Worm (Caenorhabditis elegans): ENCODE data around the gene R155.5.
A peak's percentile ranks its signal among the peaks of the same experiment; 100 is the strongest.

Gene R155.5

ce11 chrIII:1932018-1932417, 38.3 kb downstream of the R155.5 start:
- TF ChIP-seq ham-2 (GFP tag; optimal IDR thresholded peaks at IDR 0.05) = no peak
- no peak for TF ChIP-seq cnd-1 (tag; optimal IDR thresholded peaks at IDR 0.05)
- no peak for TF ChIP-seq nhr-2 (tag; optimal IDR thresholded peaks at IDR 0.05)
- TF ChIP-seq snpc-4 (tag; optimal IDR thresholded peaks at IDR 0.05) = no peak
- no peak for TF ChIP-seq lin-32 (GFP tag; optimal IDR thresholded peaks at IDR 0.05)

DNA sequence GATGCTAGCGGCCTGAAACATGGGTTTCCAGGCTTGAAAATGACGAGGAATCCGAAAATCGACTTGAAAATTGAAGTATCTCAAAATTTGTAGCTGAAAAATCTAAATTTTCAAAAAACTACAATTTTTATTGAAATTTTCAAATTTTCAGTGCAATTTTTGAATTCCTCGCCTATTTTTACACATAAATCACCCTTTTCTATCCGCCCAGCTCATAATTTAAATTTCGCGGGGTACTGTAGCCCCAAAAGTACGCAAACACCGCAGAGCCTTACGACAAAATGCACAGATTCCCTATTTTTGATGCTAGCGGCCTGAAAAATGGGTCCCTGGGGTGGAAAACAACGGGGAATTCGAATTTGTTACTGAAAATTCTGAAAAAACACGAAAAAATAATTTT, 38.8 kb downstream of the R155.5 start:
- TF ChIP-seq mab-5 (tag; optimal IDR thresholded peaks at IDR 0.05) (no peak), lsy-2 (tag; optimal IDR thresholded peaks at IDR 0.05) (peak; percentile 12)

DNA sequence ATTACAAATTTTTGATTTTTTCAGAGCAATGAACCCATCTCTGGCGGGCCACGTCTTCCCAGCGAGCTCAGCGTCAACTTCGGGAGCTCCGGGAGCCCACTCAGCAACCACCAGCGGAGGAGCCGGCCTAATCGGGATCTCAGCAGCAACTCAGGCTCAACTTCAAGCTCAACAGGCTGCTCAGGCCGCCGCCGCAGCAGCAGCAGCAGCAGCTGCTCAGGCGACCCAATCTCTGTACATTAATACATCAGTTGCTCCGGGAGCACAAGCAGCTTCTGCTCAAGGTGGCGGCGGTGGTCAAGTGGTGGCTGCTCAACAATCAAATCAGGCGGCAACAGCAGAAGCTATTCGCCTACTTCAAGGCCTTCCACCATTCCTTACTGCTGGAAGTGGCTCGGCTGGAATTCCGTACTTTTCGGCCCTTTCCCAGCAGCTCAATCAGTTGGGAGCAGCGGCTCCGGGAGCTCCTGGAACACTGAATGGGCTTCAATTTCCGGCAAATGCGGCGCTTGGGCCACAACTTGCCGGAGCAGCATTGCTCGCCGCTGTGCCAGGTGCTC, 39.5 kb downstream of the R155.5 start:
- no peak for TF ChIP-seq lsy-2 (tag; optimal IDR thresholded peaks at IDR 0.05)
- TF ChIP-seq flh-1 (GFP tag; optimal IDR thresholded peaks at IDR 0.05) = no peak
- TF ChIP-seq pha-4 (tag; optimal IDR thresholded peaks at IDR 0.05) = no peak
- no peak for TF ChIP-seq ham-2 (GFP tag; optimal IDR thresholded peaks at IDR 0.05)
- TF ChIP-seq drap-1 (GFP tag; optimal IDR thresholded peaks at IDR 0.05) = no peak
- TF ChIP-seq lin-13 (tag; optimal IDR thresholded peaks at IDR 0.05) = no peak
- no peak for TF ChIP-seq nhr-28 (tag; optimal IDR thresholded peaks at IDR 0.05)
- TF ChIP-seq mls-2 (tag; optimal IDR thresholded peaks at IDR 0.05) = no peak
- no peak for TF ChIP-seq ztf-11 (tag; optimal IDR thresholded peaks at IDR 0.05)
- no peak for TF ChIP-seq lin-32 (GFP tag; optimal IDR thresholded peaks at IDR 0.05)
- TF ChIP-seq nhr-76 (tag; optimal IDR thresholded peaks at IDR 0.05) = no peak
- no peak for TF ChIP-seq cnd-1 (tag; optimal IDR thresholded peaks at IDR 0.05)
- TF ChIP-seq nhr-2 (tag; optimal IDR thresholded peaks at IDR 0.05) = no peak
- no peak for TF ChIP-seq bed-3 (GFP tag; optimal IDR thresholded peaks at IDR 0.05)
- no peak for TF ChIP-seq nhr-12 (tag; optimal IDR thresholded peaks at IDR 0.05)
- no peak for TF ChIP-seq ces-1 (GFP tag; optimal IDR thresholded peaks at IDR 0.05)
- no peak for TF ChIP-seq blmp-1 (tag; optimal IDR thresholded peaks at IDR 0.05)
- TF ChIP-seq tbx-8 (GFP tag; optimal IDR thresholded peaks at IDR 0.05) = no peak

DNA sequence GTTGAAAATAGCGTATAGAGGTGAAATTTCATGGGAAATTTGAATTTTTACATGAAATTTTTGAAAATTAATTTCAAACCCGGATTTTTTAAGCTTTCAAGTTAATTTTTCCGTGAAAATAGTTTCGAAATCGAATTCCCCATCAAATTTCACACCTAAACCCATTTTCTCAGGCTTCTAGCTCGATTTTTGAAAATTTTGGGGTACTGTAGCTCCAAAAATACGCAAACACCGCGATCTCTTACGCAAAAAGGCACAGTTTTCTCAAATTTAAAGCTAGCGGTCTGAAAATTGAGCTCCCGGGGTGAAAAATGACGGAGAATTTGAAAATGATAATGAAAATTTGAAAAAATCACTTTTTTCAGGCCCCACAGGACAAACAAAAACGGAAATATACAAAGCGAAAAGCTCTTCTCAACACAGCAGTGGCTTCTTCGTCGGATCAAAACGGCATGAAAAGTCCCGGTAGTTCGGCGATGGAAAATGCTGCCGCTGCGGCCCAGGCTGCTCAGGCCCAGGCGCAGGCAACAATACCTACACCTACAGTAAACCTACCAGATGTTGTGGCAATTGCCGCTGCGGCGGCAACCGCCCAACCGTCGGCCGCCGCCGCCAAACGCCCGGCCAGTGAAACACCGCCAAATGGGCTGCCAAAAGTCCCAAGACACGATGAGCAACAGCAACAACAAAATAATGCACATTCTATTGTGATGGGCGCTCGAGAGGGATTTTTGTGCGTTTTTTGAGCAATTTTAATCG, 41.4 kb downstream of the R155.5 start:
- TF ChIP-seq mab-5 (tag; optimal IDR thresholded peaks at IDR 0.05) = no peak
- peak; percentile 11 for TF ChIP-seq lin-13 (tag; optimal IDR thresholded peaks at IDR 0.05)
- TF ChIP-seq lsy-2 (tag; optimal IDR thresholded peaks at IDR 0.05) = peak; percentile 3

- TF ChIP-seq lsy-2 (tag; optimal IDR thresholded peaks at IDR 0.05) (peak; percentile 61), drap-1 (GFP tag; optimal IDR thresholded peaks at IDR 0.05) (no peak), lin-13 (tag; optimal IDR thresholded peaks at IDR 0.05) (peak; percentile 65)
These were observed 43.1 kb downstream of the R155.5 start for ce11 chrIII:1927230-1927629.

- TF ChIP-seq nhr-12 (tag; optimal IDR thresholded peaks at IDR 0.05) (peak; percentile 70), cnd-1 (tag; optimal IDR thresholded peaks at IDR 0.05) (no peak), zip-8 (tag; optimal IDR thresholded peaks at IDR 0.05) (no peak), sptf-1 (tag; optimal IDR thresholded peaks at IDR 0.05) (peak; percentile 21), ham-2 (GFP tag; optimal IDR thresholded peaks at IDR 0.05) (no peak), unc-62 (GFP tag; optimal IDR thresholded peaks at IDR 0.05) (peak; percentile 57), tbx-8 (GFP tag; optimal IDR thresholded peaks at IDR 0.05) (no peak), nhr-28 (tag; optimal IDR thresholded peaks at IDR 0.05) (no peak), hlh-1 (tag; optimal IDR thresholded peaks at IDR 0.05) (peak; percentile 40), M03D4.4 (tag; optimal IDR thresholded peaks at IDR 0.05) (no peak), pha-4 (tag; optimal IDR thresholded peaks at IDR 0.05) (peak; percentile 98), unc-120 (tag; optimal IDR thresholded peaks at IDR 0.05; ENCODE audit: poor library complexity, severe bottlenecking) (no peak), ztf-11 (tag; optimal IDR thresholded peaks at IDR 0.05) (peak; percentile 18), mab-5 (tag; optimal IDR thresholded peaks at IDR 0.05) (peak; percentile 0), lin-32 (GFP tag; optimal IDR thresholded peaks at IDR 0.05) (no peak), unc-39 (tag; optimal IDR thresholded peaks at IDR 0.05) (no peak), mep-1 (tag; optimal IDR thresholded peaks at IDR 0.05) (no peak), elt-1 (tag; optimal IDR thresholded peaks at IDR 0.05; ENCODE audit: borderline replicate concordance, insufficient read depth) (peak; percentile 19), nhr-2 (tag; optimal IDR thresholded peaks at IDR 0.05) (peak; percentile 25), sem-2 (GFP tag; optimal IDR thresholded peaks at IDR 0.05) (no peak), snpc-4 (tag; optimal IDR thresholded peaks at IDR 0.05) (no peak), nhr-237 (tag; optimal IDR thresholded peaks at IDR 0.05) (peak; percentile 61), drap-1 (GFP tag; optimal IDR thresholded peaks at IDR 0.05) (no peak), ceh-43 (GFP tag; optimal IDR thresholded peaks at IDR 0.05) (no peak), bed-3 (GFP tag; optimal IDR thresholded peaks at IDR 0.05) (no peak), mls-2 (tag; optimal IDR thresholded peaks at IDR 0.05) (no peak), lin-13 (tag; optimal IDR thresholded peaks at IDR 0.05) (peak; percentile 63), ceh-39 (tag; optimal IDR thresholded peaks at IDR 0.05) (no peak), nhr-76 (tag; optimal IDR thresholded peaks at IDR 0.05) (no peak), lsy-2 (tag; optimal IDR thresholded peaks at IDR 0.05) (peak; percentile 51), blmp-1 (tag; optimal IDR thresholded peaks at IDR 0.05) (peak; percentile 65), ceh-83 (GFP tag; optimal IDR thresholded peaks at IDR 0.05) (no peak), ces-1 (GFP tag; optimal IDR thresholded peaks at IDR 0.05) (peak; percentile 81), elt-3 (tag; optimal IDR thresholded peaks at IDR 0.05) (peak; percentile 76), flh-1 (GFP tag; optimal IDR thresholded peaks at IDR 0.05) (no peak)
These were observed 43.9 kb downstream of the R155.5 start for ce11 chrIII:1926456-1926855.
